Worm (Caenorhabditis elegans) whole organism, L4/young adult: ENCODE measurements around the gene npr-16.

Experiments used
- W03F9.2 ChIP-seq: fragments of 150-350 bp; optimal IDR thresholded peaks from 2 replicates; lab custom pipeline; 2014; ENCODE audit warnings: missing biosample characterization, missing genetic modification characterization
- dao-5 ChIP-seq: sonication (generic microtip); optimal IDR thresholded peaks from 2 replicates; lab custom pipeline; 2016; ENCODE audit warnings: missing genotype, missing genetic modification characterization, moderate library complexity, missing compliant biosample characterization
- him-1 ChIP-seq: sonication (generic microtip); optimal IDR thresholded peaks from 2 replicates; lab custom pipeline; 2016; ENCODE audit warnings: missing genotype, missing genetic modification reagents, missing genetic modification characterization, missing compliant biosample characterization

The npr-16 gene

ce11 chrX:3518494-3518893, at the start of gene npr-16:
npr-16 (plus strand) TSS chrX:3518794.
- TF ChIP-seq dao-5 (tag; lab: Kevin White, UChicago) (no peak), W03F9.2 (tag; lab: Kevin White, UChicago) (no peak), him-1 (no peak)

- TF ChIP-seq W03F9.2 (tag; lab: Kevin White, UChicago), result no peak
- no peak for TF ChIP-seq dao-5 (tag; lab: Kevin White, UChicago)
- TF ChIP-seq him-1, result no peak
These were observed 49.3 kb upstream of the npr-16 start for ce11 chrX:3469332-3469731.

ce11 chrX:3470307-3470706, 48.3 kb upstream of the npr-16 start:
- TF ChIP-seq dao-5 (tag; lab: Kevin White, UChicago), result no peak
- no peak for TF ChIP-seq him-1
- TF ChIP-seq W03F9.2 (tag; lab: Kevin White, UChicago), result no peak

- TF ChIP-seq W03F9.2 (tag; lab: Kevin White, UChicago) (no peak), him-1 (no peak), dao-5 (tag; lab: Kevin White, UChicago) (no peak)
These were observed 46.4 kb upstream of the npr-16 start for ce11 chrX:3472226-3472625.

DNA sequence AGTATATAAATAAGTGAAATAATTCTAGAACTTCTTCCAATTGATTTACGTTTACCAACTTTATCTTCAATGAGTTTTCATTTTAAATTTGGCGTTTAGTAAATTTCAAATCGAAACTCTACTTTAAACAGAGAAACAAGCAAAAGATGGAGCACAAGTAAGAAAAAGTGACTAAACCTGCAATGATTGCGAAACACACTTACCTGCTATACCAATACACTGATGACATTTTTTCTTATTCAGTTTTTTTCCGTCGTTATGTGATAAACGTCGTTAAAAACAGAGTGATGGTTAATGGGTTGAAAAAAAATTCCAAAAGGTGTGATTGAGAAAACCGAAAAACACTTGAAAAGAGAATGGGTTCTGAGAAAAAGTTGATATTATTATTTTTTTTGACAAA, 44.8 kb upstream of the npr-16 start:
- no peak for TF ChIP-seq dao-5 (tag; lab: Kevin White, UChicago)

ce11 chrX:3479950-3480349, 38.6 kb upstream of the npr-16 start, which contains the start of gene wrt-6:
wrt-6 (plus strand) TSS chrX:3480250.
- TF ChIP-seq W03F9.2 (tag; lab: Kevin White, UChicago), result no peak
- TF ChIP-seq him-1, result no peak
- no peak for TF ChIP-seq dao-5 (tag; lab: Kevin White, UChicago)

- TF ChIP-seq him-1, result no peak
- no peak for TF ChIP-seq W03F9.2 (tag; lab: Kevin White, UChicago)
- no peak for TF ChIP-seq dao-5 (tag; lab: Kevin White, UChicago)
These were observed 30.4 kb upstream of the npr-16 start for ce11 chrX:3488074-3488688.

- TF ChIP-seq W03F9.2 (tag; lab: Kevin White, UChicago) (no peak), him-1 (no peak), dao-5 (tag; lab: Kevin White, UChicago) (no peak)
These were observed 29.6 kb upstream of the npr-16 start, which contains the start of gene C12D12.3 for ce11 chrX:3488993-3489392. C12D12.3 (plus strand) TSS chrX:3489293.

DNA sequence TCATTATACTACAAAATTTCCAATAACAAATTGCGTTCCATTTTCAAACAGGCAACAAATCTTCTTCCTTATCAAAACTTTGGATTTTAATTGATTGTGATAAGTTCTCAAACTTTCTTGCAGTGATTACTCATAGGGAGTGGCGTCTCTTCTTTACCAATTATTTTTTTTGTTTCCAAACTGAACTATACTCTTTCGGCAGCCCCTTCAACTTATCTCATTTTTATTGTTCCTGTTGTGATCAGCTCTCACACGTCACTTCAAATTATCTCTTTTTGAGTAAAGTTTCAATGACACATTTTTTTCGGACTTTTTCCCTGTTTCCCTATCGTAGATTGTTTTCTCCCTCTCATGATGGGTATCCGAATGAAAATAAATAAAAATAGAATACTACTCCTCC, 26.2 kb upstream of the npr-16 start:
- no peak for TF ChIP-seq W03F9.2 (tag; lab: Kevin White, UChicago)
- TF ChIP-seq him-1, result no peak
- no peak for TF ChIP-seq dao-5 (tag; lab: Kevin White, UChicago)

ce11 chrX:3494634-3495033, 24.0 kb upstream of the npr-16 start:
- TF ChIP-seq him-1 (no peak), dao-5 (tag; lab: Kevin White, UChicago) (no peak), W03F9.2 (tag; lab: Kevin White, UChicago) (no peak)

DNA sequence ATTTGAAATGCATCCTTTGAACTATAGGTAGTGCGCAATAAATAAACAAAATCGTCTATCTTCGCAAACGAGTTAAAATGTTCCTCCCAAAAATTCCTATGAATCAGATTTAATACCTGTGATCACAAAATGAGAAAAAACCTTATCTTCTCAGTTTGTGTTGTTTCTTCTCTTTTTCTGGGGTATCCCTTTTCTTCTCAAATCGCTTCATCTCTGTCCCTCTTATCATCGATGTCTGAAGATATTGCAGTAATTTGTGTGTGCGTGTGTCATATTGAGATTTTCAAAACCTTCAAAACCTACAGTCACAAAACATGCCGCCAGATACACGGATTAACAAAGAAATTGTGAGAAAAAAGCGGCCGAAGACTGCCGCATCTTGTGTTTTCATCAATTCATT, 22.8 kb upstream of the npr-16 start, which contains the start of gene glt-1:
TSS of gene glt-1 (plus strand) at position 251 of the 400 bp plus-strand sequence.
- TF ChIP-seq W03F9.2 (tag; lab: Kevin White, UChicago) (no peak), dao-5 (tag; lab: Kevin White, UChicago) (no peak), him-1 (no peak)

DNA sequence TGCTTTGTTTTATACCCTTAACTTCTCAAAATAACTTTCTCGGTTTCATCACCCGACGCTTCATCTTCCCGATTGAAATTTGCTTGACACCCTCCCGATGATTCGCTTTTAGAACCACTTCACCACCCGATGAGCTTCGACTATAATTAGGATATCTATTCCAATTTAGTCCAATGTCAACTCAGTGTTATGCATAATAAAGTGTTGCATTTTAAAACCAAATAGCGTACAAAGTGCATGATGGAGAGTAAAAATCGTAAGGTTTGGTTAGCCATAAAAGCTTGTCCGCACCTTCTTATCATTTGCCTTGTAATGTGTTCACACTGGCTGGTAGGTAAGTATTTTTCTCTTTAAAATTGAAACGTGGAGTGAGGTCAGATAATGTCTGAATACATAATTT, 19.6 kb upstream of the npr-16 start, which contains the start of gene C12D12.1:
TSS of gene C12D12.1 (plus strand) at position 301 of the 400 bp plus-strand sequence.
- TF ChIP-seq W03F9.2 (tag; lab: Kevin White, UChicago) (no peak), him-1 (no peak), dao-5 (tag; lab: Kevin White, UChicago) (no peak)

DNA sequence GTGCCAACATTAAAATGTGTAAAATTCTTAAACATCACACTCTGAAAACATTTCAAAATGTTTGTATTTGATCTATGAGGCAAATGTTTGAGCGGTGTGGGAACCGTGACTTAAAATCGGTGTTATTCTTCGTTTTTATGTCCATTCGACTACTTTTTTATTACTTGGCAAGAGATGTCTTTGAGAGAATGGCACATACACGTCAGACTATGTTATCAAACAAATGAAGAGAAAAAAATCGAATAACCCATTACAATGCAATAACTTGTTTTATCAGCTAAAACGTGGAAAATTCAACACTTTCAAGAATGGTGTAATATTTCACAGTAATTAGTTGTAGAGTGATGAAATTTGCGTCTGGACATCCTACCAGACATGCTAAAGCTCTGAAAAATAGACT, 18.7 kb upstream of the npr-16 start:
- no peak for TF ChIP-seq W03F9.2 (tag; lab: Kevin White, UChicago)
- no peak for TF ChIP-seq him-1
- TF ChIP-seq dao-5 (tag; lab: Kevin White, UChicago), result no peak

- TF ChIP-seq dao-5 (tag; lab: Kevin White, UChicago), result no peak
- no peak for TF ChIP-seq W03F9.2 (tag; lab: Kevin White, UChicago)
- TF ChIP-seq him-1, result no peak
These were observed 18.2 kb upstream of the npr-16 start for ce11 chrX:3500357-3500756.

- no peak for TF ChIP-seq him-1
- TF ChIP-seq dao-5 (tag; lab: Kevin White, UChicago), result no peak
- TF ChIP-seq W03F9.2 (tag; lab: Kevin White, UChicago), result no peak
These were observed 17.7 kb upstream of the npr-16 start for ce11 chrX:3500903-3501302.
